Fruit fly (Drosophila melanogaster) whole organism, embryonic: Measurements from ENCODE around the gene ETHR.

Experiments used
- Atf3 ChIP-seq: fragments of 200-800 bp; sonication (Bioruptor generic); optimal IDR thresholded peaks from 3 replicates; lab custom pipeline; 2016; ENCODE audit warnings: missing biosample characterization, missing genetic modification characterization
- Awh ChIP-seq: fragments of 200-800 bp; sonication (Bioruptor generic); IDR thresholded peaks from 2 replicates; pipeline ENCODE4, ENCODE4 v1.3.6; 2022; ENCODE audit warnings: missing biosample characterization, missing genetic modification characterization
- B-H1 ChIP-seq: fragments of 200-800 bp; sonication (Bioruptor generic); IDR thresholded peaks from 3 replicates; pipeline ENCODE4 v1.3.6; 2022; ENCODE audit warnings: missing biosample characterization, missing genetic modification characterization
- Blimp-1 ChIP-seq: fragments of 200-800 bp; sonication (Bioruptor generic); optimal IDR thresholded peaks from 3 replicates; lab custom pipeline; 2018; ENCODE audit warnings: missing biosample characterization, missing genetic modification characterization, mild to moderate bottlenecking, moderate library complexity, missing genetic modification reagents
- CG10267 ChIP-seq: fragments of 200-800 bp; sonication (Bioruptor generic); optimal IDR thresholded peaks from 2 replicates; lab custom pipeline; 2018; ENCODE audit warnings: missing biosample characterization, mild to moderate bottlenecking, missing genetic modification characterization, moderate library complexity
- CG12071 ChIP-seq: fragments of 200-800 bp; sonication (Bioruptor generic); optimal IDR thresholded peaks from 3 replicates; lab custom pipeline; 2018; ENCODE audit warnings: missing biosample characterization, mild to moderate bottlenecking, missing genetic modification characterization
- CG12155 ChIP-seq: fragments of 200-800 bp; sonication (Bioruptor generic); optimal IDR thresholded peaks from 3 replicates; lab custom pipeline; 2016; ENCODE audit warnings: missing biosample characterization, missing genetic modification characterization
- CG15696 ChIP-seq: fragments of 200-800 bp; sonication (Bioruptor generic); optimal IDR thresholded peaks from 2 replicates; lab custom pipeline; 2019; ENCODE audit warnings: missing biosample characterization, mild to moderate bottlenecking, missing genetic modification characterization, moderate library complexity
- CG16779 ChIP-seq: fragments of 200-800 bp; sonication (Bioruptor generic); IDR thresholded peaks from 2 replicates; pipeline ENCODE4 v1.3.6; 2022; ENCODE audit warnings: missing biosample characterization, missing genetic modification characterization
- CG17328 ChIP-seq: fragments of 200-800 bp; sonication (Bioruptor generic); IDR thresholded peaks from 2 replicates; pipeline ENCODE4 v1.3.6; 2022; ENCODE audit warnings: missing biosample characterization, missing genetic modification characterization
- CG17361 ChIP-seq: fragments of 200-800 bp; sonication (Bioruptor generic); IDR thresholded peaks from 3 replicates; pipeline ENCODE4 v1.3.6; 2022; ENCODE audit warnings: missing biosample characterization, missing genetic modification characterization
- CG2120 ChIP-seq: fragments of 200-800 bp; sonication (Bioruptor generic); optimal IDR thresholded peaks from 3 replicates; lab custom pipeline; 2016; ENCODE audit warnings: missing biosample characterization, missing genetic modification characterization
- CG2129 ChIP-seq: fragments of 200-800 bp; sonication (Bioruptor generic); IDR thresholded peaks from 2 replicates; pipeline ENCODE4 v1.3.6; 2022; ENCODE audit warnings: missing biosample characterization, missing genetic modification characterization; ENCODE audit not compliant: partially characterized antibody
- CG2678 ChIP-seq: fragments of 200-800 bp; sonication (Bioruptor generic); optimal IDR thresholded peaks from 3 replicates; lab custom pipeline; 2019; ENCODE audit warnings: missing biosample characterization, mild to moderate bottlenecking, missing genetic modification characterization, moderate library complexity
- CG2875 ChIP-seq: fragments of 200-800 bp; sonication (Bioruptor generic); optimal IDR thresholded peaks from 2 replicates; lab custom pipeline; 2017; ENCODE audit warnings: missing biosample characterization, mild to moderate bottlenecking, missing genetic modification characterization, missing genetic modification reagents
- CG30020 ChIP-seq: fragments of 200-800 bp; optimal IDR thresholded peaks from 2 replicates; lab custom pipeline; 2019; ENCODE audit warnings: missing biosample characterization, mild to moderate bottlenecking, missing genetic modification characterization, moderate library complexity
- CG32772 ChIP-seq: fragments of 200-800 bp; sonication (Bioruptor generic); IDR thresholded peaks from 2 replicates; pipeline ENCODE4 v1.3.6; 2022; ENCODE audit warnings: missing biosample characterization, missing genetic modification characterization
- CG33213 ChIP-seq: fragments of 200-800 bp; sonication (Bioruptor generic); optimal IDR thresholded peaks from 3 replicates; lab custom pipeline; 2016; ENCODE audit warnings: missing biosample characterization, missing genetic modification characterization
- CG4404 ChIP-seq: fragments of 200-800 bp; sonication (Bioruptor generic); IDR thresholded peaks from 2 replicates; pipeline ENCODE4 v1.3.6; 2022; ENCODE audit warnings: missing biosample characterization, missing genetic modification characterization
- Camta ChIP-seq: fragments of 200-800 bp; sonication (Bioruptor generic); optimal IDR thresholded peaks from 2 replicates; lab custom pipeline; 2016; ENCODE audit warnings: missing biosample characterization, missing genetic modification characterization
- Drgx ChIP-seq: fragments of 200-800 bp; sonication (Bioruptor generic); IDR thresholded peaks from 2 replicates; pipeline ENCODE4 v1.3.6; 2022; ENCODE audit warnings: missing biosample characterization, missing genetic modification characterization
- E2f2 ChIP-seq: fragments of 200-800 bp; sonication (Bioruptor generic); IDR thresholded peaks from 2 replicates; pipeline ENCODE4 v1.3.6; 2022; ENCODE audit warnings: missing biosample characterization, missing genetic modification characterization
- Ets65A ChIP-seq: fragments of 200-800 bp; sonication (Bioruptor generic); peaks from one replicate; lab custom pipeline; 2016; ENCODE audit warnings: missing biosample characterization, missing genetic modification characterization
- Gug ChIP-seq: fragments of 200-800 bp; sonication (Bioruptor generic); IDR thresholded peaks from 4 replicates; pipeline ENCODE4 v1.3.6; 2022; ENCODE audit warnings: missing biosample characterization, missing genetic modification characterization
- H15 ChIP-seq: fragments of 200-800 bp; sonication (Bioruptor generic); IDR thresholded peaks from 3 replicates; pipeline ENCODE4 v1.3.6; 2022; ENCODE audit warnings: missing biosample characterization, missing genetic modification characterization
- HLH54F ChIP-seq: fragments of 200-800 bp; sonication (Bioruptor generic); optimal IDR thresholded peaks from 3 replicates; lab custom pipeline; 2016; ENCODE audit warnings: missing biosample characterization, missing genetic modification characterization
- HmgD ChIP-seq: fragments of 200-800 bp; sonication (Bioruptor generic); optimal IDR thresholded peaks from 3 replicates; lab custom pipeline; 2016; ENCODE audit warnings: missing biosample characterization, missing genetic modification characterization
- Mad ChIP-seq: fragments of 200-800 bp; sonication (Bioruptor generic); optimal IDR thresholded peaks from 2 replicates; lab custom pipeline; 2016; ENCODE audit warnings: missing biosample characterization, missing genetic modification characterization
- NC2β ChIP-seq: fragments of 200-800 bp; sonication (Bioruptor generic); optimal IDR thresholded peaks from 2 replicates; lab custom pipeline; 2016; ENCODE audit warnings: missing biosample characterization, missing genetic modification characterization
- NFAT ChIP-seq: fragments of 200-800 bp; sonication (Bioruptor generic); IDR thresholded peaks from 2 replicates; pipeline ENCODE4 v1.3.6; 2022; ENCODE audit warnings: missing biosample characterization, missing genetic modification characterization
- Ptx1 ChIP-seq: fragments of 200-800 bp; sonication (Bioruptor generic); IDR thresholded peaks from 2 replicates; pipeline ENCODE4 v1.3.6; 2022; ENCODE audit warnings: missing biosample characterization, missing genetic modification characterization
- Six4 ChIP-seq: fragments of 200-800 bp; sonication (Bioruptor generic); optimal IDR thresholded peaks from 2 replicates; lab custom pipeline; 2016; ENCODE audit warnings: missing biosample characterization, missing genetic modification characterization
- ab ChIP-seq: fragments of 200-800 bp; sonication (Bioruptor generic); optimal IDR thresholded peaks from 2 replicates; lab custom pipeline; 2016; ENCODE audit warnings: missing biosample characterization, missing genetic modification characterization
- croc ChIP-seq: fragments of 200-800 bp; sonication (Bioruptor generic); conservative IDR thresholded peaks from 3 replicates; pipeline ENCODE4 v1.3.6; 2022; ENCODE audit warnings: missing biosample characterization, missing genetic modification characterization
- dm ChIP-seq: fragments of 200-800 bp; sonication (Bioruptor generic); optimal IDR thresholded peaks from 3 replicates; lab custom pipeline; 2016; ENCODE audit warnings: missing biosample characterization, missing genetic modification characterization
- dmrt11E ChIP-seq: fragments of 200-800 bp; sonication (Bioruptor generic); optimal IDR thresholded peaks from 3 replicates; lab custom pipeline; 2018; ENCODE audit warnings: missing biosample characterization, mild to moderate bottlenecking, missing genetic modification characterization, moderate library complexity
- fd3F ChIP-seq: fragments of 200-800 bp; sonication (Bioruptor generic); optimal IDR thresholded peaks from 2 replicates; lab custom pipeline; 2018; ENCODE audit warnings: missing biosample characterization, mild to moderate bottlenecking, missing genetic modification characterization, moderate library complexity
- ftz-f1 ChIP-seq: fragments of 200-800 bp; sonication (Bioruptor generic); optimal IDR thresholded peaks from 2 replicates; lab custom pipeline; 2016; ENCODE audit warnings: missing biosample characterization, missing genetic modification characterization
- gcm2 ChIP-seq: fragments of 200-800 bp; sonication (Bioruptor generic); optimal IDR thresholded peaks from 2 replicates; lab custom pipeline; 2016; ENCODE audit warnings: missing biosample characterization, missing genetic modification characterization
- grn ChIP-seq: fragments of 200-800 bp; sonication (Bioruptor generic); optimal IDR thresholded peaks from 3 replicates; lab custom pipeline; 2017; ENCODE audit warnings: missing biosample characterization, missing genetic modification characterization
- jigr1 ChIP-seq: fragments of 200-800 bp; sonication (Bioruptor generic); IDR thresholded peaks from 3 replicates; pipeline ENCODE4 v1.3.6; 2022; ENCODE audit warnings: missing biosample characterization, missing genetic modification characterization
- jumu ChIP-seq: fragments of 200-800 bp; sonication (Bioruptor generic); optimal IDR thresholded peaks from 3 replicates; lab custom pipeline; 2016; ENCODE audit warnings: missing biosample characterization, missing genetic modification characterization
- lilli ChIP-seq: fragments of 200-800 bp; sonication (Bioruptor generic); optimal IDR thresholded peaks from 3 replicates; lab custom pipeline; 2016; ENCODE audit warnings: missing biosample characterization, missing genetic modification characterization
- pita ChIP-seq: fragments of 200-800 bp; sonication (Bioruptor generic); optimal IDR thresholded peaks from 2 replicates; lab custom pipeline; 2017; ENCODE audit warnings: missing biosample characterization, mild to moderate bottlenecking, missing genetic modification characterization
- psq ChIP-seq: fragments of 200-800 bp; sonication (Bioruptor generic); optimal IDR thresholded peaks from 2 replicates; lab custom pipeline; 2017; ENCODE audit warnings: missing biosample characterization, missing genetic modification characterization
- ranshi ChIP-seq: fragments of 200-800 bp; sonication (Bioruptor generic); IDR thresholded peaks from 2 replicates; pipeline ENCODE4 v1.3.6; 2022; ENCODE audit warnings: missing biosample characterization, missing genetic modification characterization
- ro ChIP-seq: fragments of 200-800 bp; sonication (Bioruptor generic); IDR thresholded peaks from 2 replicates; pipeline ENCODE4 v1.3.6; 2022; ENCODE audit warnings: missing biosample characterization, missing genetic modification characterization
- sc ChIP-seq, 3 experiments: fragments of >200 bp in 2 of 3; fragments of 200-800 bp in 1 of 3; sonication (Bioruptor generic) in 1 of 3; optimal IDR thresholded peaks; 2 replicates in 2 of 3; 3 replicates in 1 of 3; lab custom pipeline; 2017; ENCODE audit warnings: mild to moderate bottlenecking in 1 of 3, missing biosample characterization in 1 of 3, missing genetic modification characterization in 1 of 3, missing genetic modification reagents in 1 of 3
- sima ChIP-seq: fragments of 200-800 bp; sonication (Bioruptor generic); optimal IDR thresholded peaks from 2 replicates; lab custom pipeline; 2016; ENCODE audit warnings: missing biosample characterization, missing genetic modification characterization
- tin ChIP-seq: fragments of 200-800 bp; sonication (Bioruptor generic); optimal IDR thresholded peaks from 3 replicates; lab custom pipeline; 2016; ENCODE audit warnings: missing biosample characterization, missing genetic modification characterization
- tna ChIP-seq: fragments of 200-800 bp; sonication (Bioruptor generic); IDR thresholded peaks from 2 replicates; pipeline ENCODE4 v1.3.6; 2022; ENCODE audit warnings: missing biosample characterization, missing genetic modification characterization; ENCODE audit not compliant: partially characterized antibody
- tup ChIP-seq: fragments of 200-800 bp; sonication (Bioruptor generic); optimal IDR thresholded peaks from 2 replicates; lab custom pipeline; 2016; ENCODE audit warnings: missing biosample characterization, mild to moderate bottlenecking, missing genetic modification characterization, moderate library complexity

The ETHR gene

DNA sequence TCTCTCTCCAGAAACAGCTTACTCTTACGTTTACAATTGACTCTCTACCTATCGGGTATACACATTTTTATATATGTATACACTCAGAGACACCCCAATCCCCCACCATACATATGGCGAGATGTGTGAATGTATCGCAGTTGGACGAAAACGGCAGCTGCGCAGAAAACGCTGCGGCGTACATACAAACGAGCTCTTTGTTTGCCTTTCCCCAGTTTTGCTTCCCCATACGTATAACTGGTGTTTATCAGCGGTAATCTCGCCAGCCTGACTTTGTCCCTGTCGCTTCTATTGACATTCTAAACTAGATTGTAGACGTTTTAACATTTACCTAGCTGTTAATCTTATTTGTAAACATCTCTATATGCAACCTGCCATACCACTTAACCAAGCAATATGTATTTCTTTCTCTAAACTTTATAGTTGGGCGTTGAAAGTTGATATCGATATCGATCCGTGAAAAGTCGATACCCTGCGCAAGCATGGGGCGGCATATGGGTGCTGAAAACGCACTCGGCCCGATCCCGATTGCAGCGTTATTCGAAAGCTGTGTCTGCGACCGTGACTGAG lies 50.7 kb downstream of the ETHR start (continued):
- TF ChIP-seq pita (GFP tag; lab: Kevin White, UChicago) (no peak), ftz-f1 (GFP tag; lab: Kevin White, UChicago) (peak; percentile 27), lilli (peak; percentile 65), tup (GFP tag; lab: Kevin White, UChicago) (peak; percentile 58), Drgx (GFP tag; lab: Robert Waterston, UW) (no peak), CG2129 (GFP tag; lab: Robert Waterston, UW) (no peak), CG10267 (peak; percentile 52), E2f2 (GFP tag; lab: Robert Waterston, UW) (no peak), CG16779 (GFP tag; lab: Robert Waterston, UW) (no peak), CG4404 (no peak), Awh (no peak), Mad (peak; percentile 13), Six4 (GFP tag; lab: Kevin White, UChicago) (peak; percentile 51), B-H1 (GFP tag; lab: Robert Waterston, UW) (no peak), Blimp-1 (GFP tag; lab: Kevin White, UChicago) (peak; percentile 54), NFAT (GFP tag; lab: Robert Waterston, UW) (no peak), CG32772 (GFP tag; lab: Robert Waterston, UW) (no peak), gcm2 (GFP tag; lab: Kevin White, UChicago) (no peak), jigr1 (GFP tag; lab: Robert Waterston, UW) (no peak), CG12071 (GFP tag; lab: Kevin White, UChicago) (peak; percentile 84), ro (GFP tag; lab: Robert Waterston, UW) (no peak), croc (GFP tag; lab: Robert Waterston, UW) (no peak), Atf3 (peak; percentile 14), Ets65A (peak; percentile 17), CG33213 (GFP tag; lab: Kevin White, UChicago) (peak; percentile 58), ranshi (GFP tag; lab: Robert Waterston, UW) (no peak), tna (GFP tag; lab: Robert Waterston, UW) (no peak), CG2678 (tag; lab: Kevin White, UChicago) (peak; percentile 88), dm (GFP tag; lab: Kevin White, UChicago) (no peak), Ptx1 (GFP tag; lab: Robert Waterston, UW) (no peak), Gug (GFP tag; lab: Robert Waterston, UW) (no peak), sima (GFP tag; lab: Kevin White, UChicago) (peak; percentile 62), CG2120 (peak; percentile 73), CG30020 (tag; lab: Kevin White, UChicago) (peak; percentile 20), H15 (GFP tag; lab: Robert Waterston, UW) (no peak), HmgD (GFP tag; lab: Kevin White, UChicago) (no peak), Camta (GFP tag; lab: Kevin White, UChicago) (peak; percentile 60), CG15696 (tag; lab: Kevin White, UChicago) (peak; percentile 81), CG2875 (GFP tag; lab: Kevin White, UChicago) (peak; percentile 88), NC2β (no peak), grn (GFP tag; lab: Kevin White, UChicago) (peak; percentile 91), HLH54F (GFP tag; lab: Kevin White, UChicago) (no peak), fd3F (GFP tag; lab: Kevin White, UChicago) (peak; percentile 65), sc (optimal IDR thresholded peaks at IDR 0.05; lab: Kevin White, UChicago) (no peak), sc (GFP tag; optimal IDR thresholded peaks at IDR 0.05; lab: Kevin White, UChicago) (peak; percentile 78), CG17361 (GFP tag; lab: Robert Waterston, UW) (no peak), tin (GFP tag; lab: Kevin White, UChicago) (no peak), CG12155 (peak; percentile 32), jumu (GFP tag; lab: Kevin White, UChicago) (peak; percentile 50), CG17328 (GFP tag; lab: Robert Waterston, UW) (no peak), dmrt11E (peak; percentile 12), psq (GFP tag; lab: Kevin White, UChicago) (peak; percentile 36), ab (GFP tag; lab: Kevin White, UChicago) (no peak)
